Fruit fly (Drosophila melanogaster): ENCODE data around the gene Gtpx.

Gtpx gene

DNA sequence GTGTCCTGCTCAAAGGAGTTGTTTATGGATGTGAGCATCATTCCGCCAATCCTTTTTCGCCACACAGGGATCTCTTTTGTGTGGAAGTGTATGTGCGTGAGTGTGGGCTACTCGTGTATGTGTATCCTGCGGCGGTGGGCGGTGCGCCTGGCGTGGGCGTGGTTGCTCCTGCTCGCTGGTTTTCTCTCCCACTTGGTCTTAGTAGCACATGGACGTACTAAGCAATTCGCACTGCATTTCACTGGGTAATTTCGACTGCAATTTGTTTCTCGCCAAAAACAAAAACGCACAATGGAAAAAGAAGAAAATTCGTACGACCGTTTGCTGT lies 504 bp upstream of the Gtpx start (continued):
- TF ChIP-seq pho (GFP tag; optimal IDR thresholded peaks at IDR 0.05) (no peak), Asciz (GFP tag; optimal IDR thresholded peaks at IDR 0.05) (no peak), seq (GFP tag; IDR thresholded peaks at IDR 0.05) (no peak), bbx (GFP tag; IDR thresholded peaks at IDR 0.05; ENCODE audit: partially characterized antibody) (peak; percentile 28; the same call in 1 of the 2 replicates), MESR4 (GFP tag; optimal IDR thresholded peaks at IDR 0.05) (peak; percentile 96), CG7963 (GFP tag; IDR thresholded peaks at IDR 0.05; ENCODE audit: partially characterized antibody) (0 out of 3 replicates have a peak, but pooled peaks have one; percentile 35), Bgb (GFP tag; IDR thresholded peaks at IDR 0.05; ENCODE audit: partially characterized antibody) (peak; percentile 5; the same call in 1 of the 2 replicates), wek (GFP tag; optimal IDR thresholded peaks at IDR 0.05) (no peak), CG13424 (tag; optimal IDR thresholded peaks at IDR 0.05) (no peak), CG17385 (GFP tag; optimal IDR thresholded peaks at IDR 0.05) (peak; percentile 73), CG8765 (GFP tag; IDR thresholded peaks at IDR 0.05) (no peak), CG30431 (GFP tag; optimal IDR thresholded peaks at IDR 0.05) (no peak), gro (GFP tag; optimal IDR thresholded peaks at IDR 0.05) (no peak), vfl (GFP tag; optimal IDR thresholded peaks at IDR 0.05) (no peak), Taf1 (GFP tag; IDR thresholded peaks at IDR 0.05) (no peak), fd3F (GFP tag; optimal IDR thresholded peaks at IDR 0.05) (no peak), CG11085 (GFP tag; IDR thresholded peaks at IDR 0.05) (no peak)

DNA sequence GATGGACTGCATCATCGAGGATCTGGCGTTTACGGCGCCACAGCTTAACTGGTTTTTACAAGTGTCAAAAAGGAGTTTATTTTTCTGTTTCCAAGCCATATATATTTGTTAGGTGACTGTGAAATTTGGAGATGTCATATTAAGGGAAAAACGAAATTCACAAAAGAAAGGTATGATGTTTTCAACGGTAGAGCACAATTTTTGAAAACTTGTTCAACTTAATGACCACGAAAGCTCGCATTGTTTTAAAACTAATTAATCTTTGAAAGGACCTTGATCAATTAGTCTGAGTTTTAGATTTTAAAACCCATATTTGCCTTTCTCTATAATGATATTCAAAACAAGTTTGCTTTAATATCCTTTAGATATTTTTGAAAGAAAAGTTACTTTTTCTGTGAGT lies 2.7 kb downstream of the Gtpx start, which contains the start of gene Strip:
Gene Strip, minus strand, starts transcription at position 101 of the 400 bp plus-strand sequence.
- TF ChIP-seq Stat92E (GFP tag; optimal IDR thresholded peaks at IDR 0.05): no peak

DNA sequence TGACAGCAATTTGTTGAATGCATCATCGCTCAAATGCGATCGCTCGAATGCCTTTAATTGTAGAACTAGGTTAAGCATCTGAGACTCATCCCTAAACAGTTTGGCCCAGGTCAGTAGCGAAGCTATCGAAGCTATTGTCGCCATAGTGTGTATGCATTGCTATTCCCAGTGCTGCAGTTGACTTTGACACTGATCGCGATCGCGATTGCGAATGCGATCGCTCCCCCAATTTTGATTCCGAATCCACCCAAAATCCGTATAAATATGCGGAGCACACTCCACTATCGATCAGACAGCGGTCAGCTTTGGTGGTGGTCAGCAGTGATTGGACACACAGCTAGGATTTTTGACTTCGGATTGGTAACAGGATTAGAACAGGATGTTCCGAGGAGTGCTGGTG lies 3.7 kb downstream of the Gtpx start, which contains the start of gene CG14961:
Gene CG14961, plus strand, starts transcription at position 301 of the 400 bp plus-strand sequence.
- TF ChIP-seq CG16779 (GFP tag; IDR thresholded peaks at IDR 0.05): no peak
- no peak for TF ChIP-seq crc (GFP tag; optimal IDR thresholded peaks at IDR 0.05)

DNA sequence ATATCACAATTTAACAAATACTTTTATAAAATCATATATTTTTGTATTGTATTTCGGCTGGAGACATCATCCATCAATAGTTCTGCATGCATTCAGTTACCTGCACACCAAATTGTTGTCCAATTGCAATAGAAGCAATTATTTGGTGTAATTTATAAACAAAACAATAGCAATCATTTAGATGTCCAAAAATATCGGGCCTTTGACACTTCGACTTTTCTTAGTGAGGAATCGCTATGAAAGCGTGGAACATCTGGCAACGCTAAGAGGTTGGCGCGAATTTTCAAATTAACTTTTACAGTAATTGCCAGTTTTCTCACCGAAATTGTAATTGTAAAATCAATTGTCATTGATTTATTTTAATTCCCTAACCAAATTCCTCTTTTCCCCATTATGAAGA lies 8.7 kb downstream of the Gtpx start, which contains the start of gene CG14969:
Gene CG14969, minus strand, starts transcription at position 195 of the 400 bp plus-strand sequence.
- TF ChIP-seq CG14014 (GFP tag; IDR thresholded peaks at IDR 0.05) (no peak), Scr (GFP tag; IDR thresholded peaks at IDR 0.05; ENCODE audit: partially characterized antibody) (peak; percentile 49; the same call in 1 of the 2 replicates), NK7.1 (GFP tag; optimal IDR thresholded peaks at IDR 0.05) (no peak), CG16813 (GFP tag; IDR thresholded peaks at IDR 0.05; ENCODE audit: partially characterized antibody) (0 out of 3 replicates have a peak, but pooled peaks have one; percentile 25), nmo (GFP tag; optimal IDR thresholded peaks at IDR 0.05) (peak; percentile 4), CG8281 (tag; optimal IDR thresholded peaks at IDR 0.05) (no peak), row (GFP tag; IDR thresholded peaks at IDR 0.05) (peak; percentile 13; the same call in 1 of the 3 replicates), CG9609 (GFP tag; optimal IDR thresholded peaks at IDR 0.05) (no peak), CG18476 (GFP tag; optimal IDR thresholded peaks at IDR 0.05) (no peak), CG30020 (tag; optimal IDR thresholded peaks at IDR 0.05) (peak; percentile 28), CG10267 (tag; optimal IDR thresholded peaks at IDR 0.05) (peak; percentile 9), ems (GFP tag; optimal IDR thresholded peaks at IDR 0.05) (no peak), CG4617 (GFP tag; optimal IDR thresholded peaks at IDR 0.05; ENCODE audit: borderline replicate concordance) (peak; percentile 67), Nf-YB (GFP tag; optimal IDR thresholded peaks at IDR 0.05) (no peak), vvl (GFP tag; IDR thresholded peaks at IDR 0.05) (peak; percentile 21; the same call in 1 of the 2 replicates), trem (tag; optimal IDR thresholded peaks at IDR 0.05) (peak; percentile 40), gro (GFP tag; optimal IDR thresholded peaks at IDR 0.05) (peak; percentile 41), Mad (GFP tag; optimal IDR thresholded peaks at IDR 0.05) (no peak), gsb-n (tag; optimal IDR thresholded peaks at IDR 0.05) (no peak), CoRest (tag; optimal IDR thresholded peaks at IDR 0.05) (peak; percentile 15), mld (GFP tag; IDR thresholded peaks at IDR 0.05; ENCODE audit: partially characterized antibody) (0 out of 3 replicates have a peak, but pooled peaks have one; percentile 30), CG1603 (tag; optimal IDR thresholded peaks at IDR 0.05) (peak; percentile 70), dpn (GFP tag; optimal IDR thresholded peaks at IDR 0.05) (peak in 1 of 2 experiments; percentile 32), CG12659 (GFP tag; optimal IDR thresholded peaks at IDR 0.05) (peak; percentile 37), insv (GFP tag; optimal IDR thresholded peaks at IDR 0.05) (peak in 1 of 2 experiments; percentile 0), klu (GFP tag; IDR thresholded peaks at IDR 0.05) (no peak)
